Fruit fly (Drosophila melanogaster) whole organism, pupa: ENCODE results near the gene CG3198.

Experiments used
- CG10348 ChIP-seq: fragments of 200-800 bp; sonication (Bioruptor generic); IDR thresholded peaks from 2 replicates; pipeline ENCODE4 v1.3.6; 2022; ENCODE audit warnings: missing biosample characterization, missing genetic modification characterization
- CG12605 ChIP-seq: fragments of 200-800 bp; sonication (Bioruptor generic); IDR thresholded peaks from 2 replicates; pipeline ENCODE4 v1.3.6; 2022; ENCODE audit warnings: missing biosample characterization, missing genetic modification characterization
- CG14655 ChIP-seq: fragments of 200-800 bp; sonication (Bioruptor generic); optimal IDR thresholded peaks from 3 replicates; lab custom pipeline; 2017; ENCODE audit warnings: mild to moderate bottlenecking, missing biosample characterization, missing genetic modification reagents, missing genetic modification characterization
- D1 ChIP-seq: fragments of 200-800 bp; sonication (Bioruptor generic); optimal IDR thresholded peaks from 2 replicates; lab custom pipeline; 2018; ENCODE audit warnings: missing biosample characterization, mild to moderate bottlenecking, missing genetic modification characterization, moderate library complexity

DNA sequence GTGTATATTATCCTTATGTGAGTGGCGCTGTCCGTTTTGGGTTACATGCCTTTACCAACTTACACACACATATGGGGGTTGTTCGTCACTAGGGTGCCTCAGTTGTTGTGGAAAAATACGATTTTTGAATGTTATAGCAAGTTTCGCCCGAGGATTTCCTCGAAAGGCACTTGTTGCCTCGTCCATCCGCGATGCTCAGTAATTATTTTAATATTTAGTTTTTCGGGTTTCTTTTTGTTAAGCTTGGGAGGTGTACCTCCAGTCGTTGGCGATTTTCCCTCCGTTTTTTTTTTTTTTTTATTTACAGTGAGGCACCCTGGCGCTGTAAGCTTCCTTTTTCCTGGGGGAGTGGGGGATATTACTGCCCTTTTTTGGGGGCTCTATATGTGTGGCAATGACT lies 22.7 kb upstream of the CG3198 start:
- TF ChIP-seq CG14655 (GFP tag; lab: Kevin White, UChicago): peak; percentile 69
- no peak for TF ChIP-seq CG10348
- TF ChIP-seq CG12605 (GFP tag; lab: Robert Waterston, UW): peak; percentile 67
- TF ChIP-seq D1 (tag; lab: Kevin White, UChicago): no peak
